Worm (Caenorhabditis elegans) whole organism, L2 larva: Measurements from ENCODE around the gene srbc-77.
"Not testable (repeated sequence)": the region's sequence is repeated elsewhere in the genome, so short reads cannot be mapped to it uniquely, and the experiment has no call there.

Experiments
- C34F6.9 ChIP-seq: fragments of 150-350 bp; optimal IDR thresholded peaks from 2 replicates; lab custom pipeline; 2014; ENCODE audit warnings: missing biosample characterization, missing genetic modification characterization
- F13H6.1 ChIP-seq: sonication (generic microtip); optimal IDR thresholded peaks from 2 replicates; lab custom pipeline; 2016; ENCODE audit warnings: missing genetic modification characterization, missing compliant biosample characterization
- alr-1 ChIP-seq: fragments of 150-350 bp; optimal IDR thresholded peaks from 2 replicates; lab custom pipeline; 2014; ENCODE audit warnings: missing biosample characterization, missing genetic modification characterization
- ama-1 ChIP-seq: fragments of 150-350 bp; optimal IDR thresholded peaks from 2 replicates; lab custom pipeline; 2018; ENCODE audit warnings: inconsistent platforms
- blmp-1 ChIP-seq: sonication (generic microtip); optimal IDR thresholded peaks from 2 replicates; lab custom pipeline; 2017; ENCODE audit warnings: missing genetic modification characterization, mild to moderate bottlenecking, missing compliant biosample characterization, antibody characterized with exemption, moderate library complexity; ENCODE audit not compliant: insufficient read depth
- ceh-16 ChIP-seq: fragments of 150-350 bp; optimal IDR thresholded peaks from 2 replicates; lab custom pipeline; 2014; ENCODE audit warnings: missing biosample characterization, missing genetic modification characterization
- crh-2 ChIP-seq: sonication (generic microtip); optimal IDR thresholded peaks from 2 replicates; lab custom pipeline; 2017; ENCODE audit warnings: missing biosample characterization, missing genetic modification characterization
- elt-3 ChIP-seq: sonication (generic microtip); optimal IDR thresholded peaks from 2 replicates; lab custom pipeline; 2017; ENCODE audit warnings: missing biosample characterization, missing genetic modification characterization
- fos-1 ChIP-seq: fragments of 150-350 bp; optimal IDR thresholded peaks from 2 replicates; lab custom pipeline; 2014; ENCODE audit warnings: missing biosample characterization, missing genetic modification characterization
- gmeb-1 ChIP-seq: fragments of 150-350 bp; optimal IDR thresholded peaks from 2 replicates; lab custom pipeline; 2014; ENCODE audit warnings: missing biosample characterization, missing genetic modification characterization
- lin-13 ChIP-seq: fragments of 150-350 bp; optimal IDR thresholded peaks from 2 replicates; lab custom pipeline; 2014; ENCODE audit warnings: missing biosample characterization, missing genetic modification reagents, missing genetic modification characterization
- lsy-2 ChIP-seq, 2 experiments: fragments of 150-350 bp in 1 of 2; sonication (generic microtip) in 1 of 2; optimal IDR thresholded peaks; 2 replicates each; lab custom pipeline; 2014 to 2017; ENCODE audit warnings: missing biosample characterization in 2 of 2, missing genetic modification characterization in 2 of 2
- mab-5 ChIP-seq: fragments of 150-350 bp; optimal IDR thresholded peaks from 2 replicates; lab custom pipeline; 2014; ENCODE audit warnings: missing biosample characterization, missing genetic modification characterization
- mbf-1 ChIP-seq: sonication (generic microtip); optimal IDR thresholded peaks from 2 replicates; lab custom pipeline; 2017; ENCODE audit warnings: missing biosample characterization, missing genetic modification characterization
- mdl-1 ChIP-seq, 2 experiments: fragments of 150-350 bp in 1 of 2; sonication (generic microtip) in 1 of 2; optimal IDR thresholded peaks; 2 replicates each; lab custom pipeline; 2017; ENCODE audit warnings: missing biosample characterization in 2 of 2, missing genetic modification characterization in 2 of 2
- nhr-10 ChIP-seq: sonication (generic microtip); optimal IDR thresholded peaks from 2 replicates; lab custom pipeline; 2017; ENCODE audit warnings: missing biosample characterization, missing genetic modification characterization
- nhr-11 ChIP-seq: fragments of 150-350 bp; optimal IDR thresholded peaks from 2 replicates; lab custom pipeline; 2014; ENCODE audit warnings: missing biosample characterization, missing genetic modification characterization
- nhr-12 ChIP-seq: fragments of 150-350 bp; optimal IDR thresholded peaks from 2 replicates; lab custom pipeline; 2014; ENCODE audit warnings: missing biosample characterization, missing genetic modification characterization
- nhr-129 ChIP-seq: fragments of 150-350 bp; optimal IDR thresholded peaks from 2 replicates; lab custom pipeline; 2014; ENCODE audit warnings: missing biosample characterization, missing genetic modification characterization
- nhr-21 ChIP-seq: fragments of 150-350 bp; optimal IDR thresholded peaks from 2 replicates; lab custom pipeline; 2014; ENCODE audit warnings: missing biosample characterization, missing genetic modification characterization
- nhr-237 ChIP-seq: fragments of 150-350 bp; optimal IDR thresholded peaks from 2 replicates; lab custom pipeline; 2014; ENCODE audit warnings: missing biosample characterization, missing genetic modification characterization
- nhr-25 ChIP-seq: fragments of 150-350 bp; sonication (generic microtip); optimal IDR thresholded peaks from 3 replicates; lab custom pipeline; 2014; ENCODE audit warnings: missing biosample characterization, missing genetic modification characterization
- nhr-6 ChIP-seq: fragments of 150-350 bp; optimal IDR thresholded peaks from 2 replicates; lab custom pipeline; 2014; ENCODE audit warnings: missing biosample characterization, missing genetic modification characterization
- peb-1 ChIP-seq: fragments of 150-350 bp; optimal IDR thresholded peaks from 2 replicates; lab custom pipeline; 2014; ENCODE audit warnings: missing biosample characterization, missing genetic modification characterization
- sem-4 ChIP-seq: fragments of 150-350 bp; optimal IDR thresholded peaks from 2 replicates; lab custom pipeline; 2014; ENCODE audit warnings: missing biosample characterization, missing genetic modification reagents, missing genetic modification characterization
- skn-1 ChIP-seq: sonication (generic microtip); optimal IDR thresholded peaks from 2 replicates; lab custom pipeline; 2017; ENCODE audit warnings: missing biosample characterization, missing genetic modification characterization
- sma-3 ChIP-seq: sonication (generic microtip); optimal IDR thresholded peaks from 2 replicates; lab custom pipeline; 2016; ENCODE audit warnings: missing genetic modification reagents, missing genetic modification characterization, missing compliant biosample characterization
- sma-9 ChIP-seq, 2 experiments: fragments of 150-350 bp in 1 of 2; sonication (generic microtip) in 1 of 2; optimal IDR thresholded peaks; 2 replicates each; lab custom pipeline; 2014 to 2016; ENCODE audit warnings: missing genetic modification characterization in 2 of 2, mild to moderate bottlenecking in 1 of 2, missing biosample characterization in 1 of 2, missing compliant biosample characterization in 1 of 2, missing genetic modification reagents in 1 of 2, moderate library complexity in 1 of 2
- unc-39 ChIP-seq: fragments of 150-350 bp; optimal IDR thresholded peaks from 2 replicates; lab custom pipeline; 2014; ENCODE audit warnings: missing biosample characterization, missing genetic modification characterization
- unc-55 ChIP-seq: fragments of 150-350 bp; sonication (generic microtip); optimal IDR thresholded peaks from 3 replicates; lab custom pipeline; 2014; ENCODE audit warnings: missing biosample characterization, missing genetic modification reagents, missing genetic modification characterization
- unc-62 ChIP-seq: fragments of 150-350 bp; optimal IDR thresholded peaks from 2 replicates; lab custom pipeline; 2014; ENCODE audit warnings: missing biosample characterization, missing genetic modification reagents, missing genetic modification characterization
- zag-1 ChIP-seq: fragments of 150-350 bp; optimal IDR thresholded peaks from 2 replicates; lab custom pipeline; 2014; ENCODE audit warnings: missing biosample characterization, missing genetic modification characterization
- ztf-1 ChIP-seq: fragments of 200-800 bp; sonication (Bioruptor generic); conservative IDR thresholded peaks from 2 replicates; pipeline ENCODE4 v1.3.6; 2022; ENCODE audit warnings: missing genetic modification characterization, missing compliant biosample characterization
- ztf-11 ChIP-seq: sonication (generic microtip); optimal IDR thresholded peaks from 2 replicates; lab custom pipeline; 2017; ENCODE audit warnings: missing biosample characterization, missing genetic modification characterization
- ztf-4 ChIP-seq: fragments of 150-350 bp; optimal IDR thresholded peaks from 2 replicates; lab custom pipeline; 2014; ENCODE audit warnings: missing biosample characterization, missing genetic modification characterization

srbc-77 gene

ce11 chrV:15929882-15930281 is at the start of gene srbc-77:
Gene srbc-77, plus strand, starts transcription at chrV:15930182.
- not testable (repeated sequence) for TF ChIP-seq sem-4 (tag; lab: Kevin White, UChicago); lin-13 (GFP tag; lab: Kevin White, UChicago); nhr-21 (tag; lab: Kevin White, UChicago)

ce11 chrV:15880705-15881104 is 49.3 kb upstream of the srbc-77 start:
- TF ChIP-seq sma-3 (GFP tag; lab: Kevin White, UChicago): peak; percentile 54
- TF ChIP-seq mdl-1 (tag; optimal IDR thresholded peaks at IDR 0.05; lab: Kevin White, UChicago): no peak
- no peak for TF ChIP-seq peb-1
- TF ChIP-seq nhr-129: peak; percentile 94
- no peak for TF ChIP-seq zag-1 (tag; lab: Kevin White, UChicago)
- peak; percentile 14 for TF ChIP-seq nhr-6 (tag; lab: Kevin White, UChicago)
- TF ChIP-seq blmp-1 (tag; lab: Kevin White, UChicago): peak; percentile 5
- peak in 1 of 2 experiments; percentile 9 for TF ChIP-seq lsy-2 (tag; optimal IDR thresholded peaks at IDR 0.05; lab: Kevin White, UChicago)
- peak; percentile 57 for TF ChIP-seq nhr-21 (tag; lab: Kevin White, UChicago)
- peak; percentile 79 for TF ChIP-seq crh-2
- TF ChIP-seq ztf-11 (tag; lab: Kevin White, UChicago): no peak
- peak; percentile 19 for TF ChIP-seq lin-13 (GFP tag; lab: Kevin White, UChicago)
- TF ChIP-seq fos-1: peak; percentile 85
- TF ChIP-seq C34F6.9: peak; percentile 73
- peak; percentile 25 for TF ChIP-seq gmeb-1 (tag; lab: Kevin White, UChicago)
- TF ChIP-seq skn-1: peak; percentile 98
- TF ChIP-seq nhr-12 (tag; lab: Kevin White, UChicago): no peak
- no peak for TF ChIP-seq ceh-16 (tag; lab: Kevin White, UChicago)
- TF ChIP-seq sma-9 (GFP tag; optimal IDR thresholded peaks at IDR 0.05; lab: Kevin White, UChicago): peak; percentile 10
- no peak for TF ChIP-seq sma-9 (tag; optimal IDR thresholded peaks at IDR 0.05; lab: Kevin White, UChicago)
- peak; percentile 47 for TF ChIP-seq nhr-25 (tag; lab: Kevin White, UChicago)
- TF ChIP-seq ztf-1 (GFP tag; lab: Robert Waterston, UW): no peak
- no peak for TF ChIP-seq mbf-1
- peak; percentile 57 for TF ChIP-seq F13H6.1 (tag; lab: Kevin White, UChicago)
- no peak for TF ChIP-seq sem-4 (tag; lab: Kevin White, UChicago)
- TF ChIP-seq elt-3 (tag; lab: Kevin White, UChicago): no peak
- TF ChIP-seq alr-1 (tag; lab: Kevin White, UChicago): no peak
- peak; percentile 57 for TF ChIP-seq unc-55 (GFP tag; lab: Kevin White, UChicago)

DNA sequence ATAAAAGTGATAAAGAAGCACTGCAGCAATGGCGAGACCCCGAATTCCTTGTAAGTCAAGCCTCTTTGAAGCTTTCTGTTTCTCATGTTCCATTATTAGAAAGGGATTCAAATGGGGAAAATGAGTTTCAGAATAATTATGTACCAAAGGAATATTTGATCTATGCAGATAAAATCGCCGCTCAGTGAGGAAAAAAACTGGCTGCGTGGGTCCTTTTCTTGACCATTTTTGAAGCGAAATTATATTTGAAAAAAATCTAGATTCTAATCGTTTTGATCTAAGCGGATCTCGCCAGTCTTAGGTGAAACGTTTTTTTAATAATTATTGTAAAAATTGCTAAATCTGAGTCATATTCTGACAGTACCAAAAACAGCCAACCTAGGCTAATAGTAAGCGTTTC is 45.3 kb upstream of the srbc-77 start, which contains the start of gene oac-42:
TSS of gene oac-42 (minus strand) at position 101 of the 400 bp plus-strand sequence.
- TF ChIP-seq nhr-11 (tag; lab: Kevin White, UChicago): no peak
- no peak for TF ChIP-seq ama-1 (lab: Kevin White, UChicago)
- TF ChIP-seq nhr-10 (tag; lab: Kevin White, UChicago): no peak
- no peak for TF ChIP-seq nhr-12 (tag; lab: Kevin White, UChicago)
- no peak for TF ChIP-seq ztf-11 (tag; lab: Kevin White, UChicago)

ce11 chrV:15885967-15886366 is 44.0 kb upstream of the srbc-77 start, which contains the start of gene T06C12.9:
Gene T06C12.9, minus strand, starts transcription at chrV:15886067.
- TF ChIP-seq ztf-4 (tag; lab: Kevin White, UChicago) (no peak), ztf-1 (GFP tag; lab: Robert Waterston, UW) (no peak), unc-62 (GFP tag; lab: Kevin White, UChicago) (no peak), nhr-10 (tag; lab: Kevin White, UChicago) (no peak), sma-9 (GFP tag; optimal IDR thresholded peaks at IDR 0.05; lab: Kevin White, UChicago) (no peak), sma-9 (tag; optimal IDR thresholded peaks at IDR 0.05; lab: Kevin White, UChicago) (no peak), unc-39 (no peak), mab-5 (tag; lab: Kevin White, UChicago) (no peak), elt-3 (tag; lab: Kevin White, UChicago) (no peak), nhr-237 (tag; lab: Kevin White, UChicago) (no peak), C34F6.9 (no peak)
